Worm (Caenorhabditis elegans) whole organism, L1 larva: ENCODE data around the gene fbxa-114.

Experiments used
- aly-2 ChIP-seq: fragments of 150-350 bp; optimal IDR thresholded peaks from 2 replicates; lab custom pipeline; 2014; ENCODE audit warnings: missing biosample characterization, missing genetic modification characterization
- ces-1 ChIP-seq: fragments of 150-350 bp; optimal IDR thresholded peaks from 2 replicates; lab custom pipeline; 2014; ENCODE audit warnings: missing biosample characterization, missing genetic modification reagents, missing genetic modification characterization
- fos-1 ChIP-seq: fragments of 150-350 bp; optimal IDR thresholded peaks from 2 replicates; lab custom pipeline; 2014; ENCODE audit warnings: missing biosample characterization, missing genetic modification characterization

DNA sequence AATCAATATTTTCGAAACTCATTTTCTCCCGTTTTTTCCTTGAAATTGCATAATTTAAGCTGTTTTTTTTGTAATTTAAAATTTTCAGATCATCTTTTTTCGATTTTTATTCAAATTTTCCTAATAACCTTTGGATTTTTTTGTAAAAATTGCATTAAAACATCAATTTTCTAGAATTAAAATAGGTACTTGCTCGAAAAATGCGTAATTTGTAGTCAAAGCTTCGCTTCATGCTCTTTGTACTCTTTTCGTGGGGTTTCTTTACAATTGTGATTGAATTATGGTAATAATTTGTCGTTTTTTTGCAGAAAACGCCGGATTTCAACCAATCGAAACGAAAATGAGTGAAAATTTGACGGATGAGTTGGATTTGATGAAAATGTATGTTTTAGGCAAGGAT, 2.5 kb upstream of the fbxa-114 start, which contains the start of gene fog-2:
- TF ChIP-seq ces-1 (GFP tag; lab: Kevin White, UChicago) (no peak), fos-1 (tag; lab: Kevin White, UChicago) (no peak), aly-2 (tag; lab: Kevin White, UChicago) (no peak)
